Fruit fly (Drosophila melanogaster) whole organism, embryonic: Measurements from ENCODE around the gene PMP34.
A peak's percentile ranks its signal among the peaks of the same experiment; 100 is the strongest.

ENCODE experiments used
- Adf1 ChIP-seq: fragments of 200-800 bp; sonication (Bioruptor generic); IDR thresholded peaks from 2 replicates; pipeline ENCODE4 v1.3.6; 2022; ENCODE audit warnings: missing biosample characterization, missing genetic modification characterization
- B-H1 ChIP-seq: fragments of 200-800 bp; sonication (Bioruptor generic); IDR thresholded peaks from 3 replicates; pipeline ENCODE4 v1.3.6; 2022; ENCODE audit warnings: missing biosample characterization, missing genetic modification characterization
- BEAF-32 ChIP-seq: fragments of 200-800 bp; sonication (Bioruptor generic); optimal IDR thresholded peaks from 3 replicates; lab custom pipeline; 2017; ENCODE audit warnings: missing biosample characterization, missing genetic modification characterization, mild to moderate bottlenecking, moderate library complexity, missing genetic modification reagents
- CG1024 ChIP-seq: fragments of 200-800 bp; sonication (Bioruptor generic); IDR thresholded peaks from 2 replicates; pipeline ENCODE4 v1.3.6; 2022; ENCODE audit warnings: missing biosample characterization, missing genetic modification characterization
- CG12219 ChIP-seq: fragments of 200-800 bp; sonication (Bioruptor generic); optimal IDR thresholded peaks from 3 replicates; lab custom pipeline; 2018; ENCODE audit warnings: missing biosample characterization, mild to moderate bottlenecking, missing genetic modification characterization
- CG13624 ChIP-seq: fragments of 200-800 bp; sonication (Bioruptor generic); optimal IDR thresholded peaks from 2 replicates; lab custom pipeline; 2016; ENCODE audit warnings: missing biosample characterization, missing genetic modification characterization
- CG15269 ChIP-seq: fragments of 200-800 bp; sonication (Bioruptor generic); optimal IDR thresholded peaks from 2 replicates; lab custom pipeline; 2018; ENCODE audit warnings: missing biosample characterization, mild to moderate bottlenecking, missing genetic modification characterization, moderate library complexity
- CG15601 ChIP-seq: fragments of 200-800 bp; sonication (Bioruptor generic); optimal IDR thresholded peaks from 3 replicates; lab custom pipeline; 2019; ENCODE audit warnings: missing biosample characterization, mild to moderate bottlenecking, missing genetic modification characterization, moderate library complexity
- CG15696 ChIP-seq: fragments of 200-800 bp; sonication (Bioruptor generic); optimal IDR thresholded peaks from 2 replicates; lab custom pipeline; 2019; ENCODE audit warnings: missing biosample characterization, mild to moderate bottlenecking, missing genetic modification characterization, moderate library complexity
- CG17186 ChIP-seq: fragments of 200-800 bp; sonication (Bioruptor generic); optimal IDR thresholded peaks from 3 replicates; lab custom pipeline; 2017; ENCODE audit warnings: missing biosample characterization, missing genetic modification reagents, missing genetic modification characterization
- CG1832 ChIP-seq: fragments of 200-800 bp; sonication (Bioruptor generic); optimal IDR thresholded peaks from 2 replicates; lab custom pipeline; 2017; ENCODE audit warnings: missing biosample characterization, mild to moderate bottlenecking, missing genetic modification characterization, inconsistent platforms
- CG2129 ChIP-seq: fragments of 200-800 bp; sonication (Bioruptor generic); IDR thresholded peaks from 2 replicates; pipeline ENCODE4 v1.3.6; 2022; ENCODE audit warnings: missing biosample characterization, missing genetic modification characterization; ENCODE audit not compliant: partially characterized antibody
- CG2889 ChIP-seq: fragments of 200-800 bp; sonication (Bioruptor generic); IDR thresholded peaks from 3 replicates; pipeline ENCODE4 v1.3.6; 2022; ENCODE audit warnings: missing biosample characterization, missing genetic modification characterization
- CG32532 ChIP-seq: fragments of 200-800 bp; sonication (Bioruptor generic); IDR thresholded peaks from 2 replicates; pipeline ENCODE4 v1.3.6; 2022; ENCODE audit warnings: missing biosample characterization, missing genetic modification characterization
- CG33213 ChIP-seq: fragments of 200-800 bp; sonication (Bioruptor generic); optimal IDR thresholded peaks from 3 replicates; lab custom pipeline; 2016; ENCODE audit warnings: missing biosample characterization, missing genetic modification characterization
- CG4424 ChIP-seq: fragments of 200-800 bp; sonication (Bioruptor generic); optimal IDR thresholded peaks from 3 replicates; lab custom pipeline; 2016; ENCODE audit warnings: missing biosample characterization, missing genetic modification characterization
- CG7786 ChIP-seq: fragments of 200-800 bp; sonication (Bioruptor generic); optimal IDR thresholded peaks from 2 replicates; lab custom pipeline; 2016; ENCODE audit warnings: missing biosample characterization, missing genetic modification characterization
- CG8089 ChIP-seq: fragments of 200-800 bp; sonication (Bioruptor generic); optimal IDR thresholded peaks from 3 replicates; lab custom pipeline; 2016; ENCODE audit warnings: missing biosample characterization, missing genetic modification characterization
- CG9609 ChIP-seq: fragments of 200-800 bp; sonication (Bioruptor generic); optimal IDR thresholded peaks from 3 replicates; lab custom pipeline; 2016; ENCODE audit warnings: missing biosample characterization, missing genetic modification characterization
- CG9727 ChIP-seq: fragments of 200-800 bp; sonication (Bioruptor generic); optimal IDR thresholded peaks from 3 replicates; lab custom pipeline; 2017; ENCODE audit warnings: missing biosample characterization, mild to moderate bottlenecking, missing genetic modification characterization
- CTCF ChIP-seq: fragments of 200-800 bp; sonication (Bioruptor generic); optimal IDR thresholded peaks from 2 replicates; lab custom pipeline; 2017; ENCODE audit warnings: missing biosample characterization, mild to moderate bottlenecking, missing genetic modification characterization, moderate library complexity
- Dip3 ChIP-seq: fragments of 200-800 bp; sonication (Bioruptor generic); optimal IDR thresholded peaks from 3 replicates; lab custom pipeline; 2016; ENCODE audit warnings: missing biosample characterization, missing genetic modification characterization
- H2.0 ChIP-seq: fragments of 200-800 bp; sonication (Bioruptor generic); IDR thresholded peaks from 2 replicates; pipeline ENCODE4 v1.3.6; 2022; ENCODE audit warnings: missing biosample characterization, missing genetic modification characterization
- HmgD ChIP-seq: fragments of 200-800 bp; sonication (Bioruptor generic); optimal IDR thresholded peaks from 3 replicates; lab custom pipeline; 2016; ENCODE audit warnings: missing biosample characterization, missing genetic modification characterization
- Hr3 ChIP-seq: fragments of 200-800 bp; sonication (Bioruptor generic); optimal IDR thresholded peaks from 3 replicates; lab custom pipeline; 2016; ENCODE audit warnings: missing biosample characterization, missing genetic modification characterization
- Hsf ChIP-seq: fragments of 200-800 bp; sonication (Bioruptor generic); optimal IDR thresholded peaks from 3 replicates; lab custom pipeline; 2016; ENCODE audit warnings: missing biosample characterization, missing genetic modification characterization
- Med ChIP-seq: fragments of 200-800 bp; sonication (Bioruptor generic); peaks from one replicate; lab custom pipeline; 2016; ENCODE audit warnings: missing biosample characterization, missing genetic modification characterization, mild to moderate bottlenecking, inconsistent platforms, moderate library complexity
- NFAT ChIP-seq: fragments of 200-800 bp; sonication (Bioruptor generic); IDR thresholded peaks from 2 replicates; pipeline ENCODE4 v1.3.6; 2022; ENCODE audit warnings: missing biosample characterization, missing genetic modification characterization
- Ravus ChIP-seq: fragments of 200-800 bp; sonication (Bioruptor generic); IDR thresholded peaks from 2 replicates; pipeline ENCODE4 v1.3.6; 2022; ENCODE audit warnings: missing biosample characterization, missing genetic modification characterization
- Side ChIP-seq: fragments of 200-800 bp; sonication (Bioruptor generic); optimal IDR thresholded peaks from 2 replicates; lab custom pipeline; 2016; ENCODE audit warnings: missing biosample characterization, missing genetic modification characterization
- Sin3A ChIP-seq: fragments of >200 bp; optimal IDR thresholded peaks from 2 replicates; lab custom pipeline; 2018
- Xbp1 ChIP-seq: fragments of 200-800 bp; sonication (Bioruptor generic); optimal IDR thresholded peaks from 3 replicates; lab custom pipeline; 2016; ENCODE audit warnings: missing biosample characterization, mild to moderate bottlenecking, missing genetic modification characterization
- ab ChIP-seq: fragments of 200-800 bp; sonication (Bioruptor generic); optimal IDR thresholded peaks from 2 replicates; lab custom pipeline; 2016; ENCODE audit warnings: missing biosample characterization, missing genetic modification characterization
- amos ChIP-seq: fragments of 200-800 bp; sonication (Bioruptor generic); IDR thresholded peaks from 2 replicates; pipeline ENCODE4 v1.3.6; 2022; ENCODE audit warnings: missing biosample characterization, missing genetic modification characterization; ENCODE audit not compliant: partially characterized antibody
- ase ChIP-seq: fragments of 200-800 bp; sonication (Bioruptor generic); IDR thresholded peaks from 3 replicates; pipeline ENCODE4 v1.3.6; 2022; ENCODE audit warnings: missing biosample characterization, missing genetic modification characterization
- cas ChIP-seq: fragments of 200-800 bp; sonication (Bioruptor generic); IDR thresholded peaks from 2 replicates; pipeline ENCODE4 v1.3.6; 2022; ENCODE audit warnings: missing biosample characterization, missing genetic modification characterization
- croc ChIP-seq: fragments of 200-800 bp; sonication (Bioruptor generic); conservative IDR thresholded peaks from 3 replicates; pipeline ENCODE4 v1.3.6; 2022; ENCODE audit warnings: missing biosample characterization, missing genetic modification characterization
- dm ChIP-seq: fragments of 200-800 bp; sonication (Bioruptor generic); optimal IDR thresholded peaks from 3 replicates; lab custom pipeline; 2016; ENCODE audit warnings: missing biosample characterization, missing genetic modification characterization
- dmrt99B ChIP-seq: fragments of 200-800 bp; sonication (Bioruptor generic); optimal IDR thresholded peaks from 2 replicates; lab custom pipeline; 2018; ENCODE audit warnings: missing biosample characterization, mild to moderate bottlenecking, missing genetic modification characterization, moderate library complexity
- fd96Cb ChIP-seq: fragments of 200-800 bp; sonication (Bioruptor generic); optimal IDR thresholded peaks from 2 replicates; lab custom pipeline; 2018; ENCODE audit warnings: missing biosample characterization, mild to moderate bottlenecking, missing genetic modification characterization, moderate library complexity
- gcm ChIP-seq: fragments of 200-800 bp; sonication (Bioruptor generic); optimal IDR thresholded peaks from 2 replicates; lab custom pipeline; 2019; ENCODE audit warnings: missing biosample characterization, mild to moderate bottlenecking, missing genetic modification characterization, moderate library complexity
- gcm2 ChIP-seq: fragments of 200-800 bp; sonication (Bioruptor generic); optimal IDR thresholded peaks from 2 replicates; lab custom pipeline; 2016; ENCODE audit warnings: missing biosample characterization, missing genetic modification characterization
- grau ChIP-seq: fragments of 200-800 bp; optimal IDR thresholded peaks from 3 replicates; lab custom pipeline; 2019; ENCODE audit warnings: missing biosample characterization, mild to moderate bottlenecking, missing genetic modification characterization, moderate library complexity
- jing ChIP-seq: fragments of 200-800 bp; sonication (Bioruptor generic); optimal IDR thresholded peaks from 2 replicates; lab custom pipeline; 2018; ENCODE audit warnings: missing biosample characterization, mild to moderate bottlenecking, missing genetic modification characterization
- kah ChIP-seq: fragments of 200-800 bp; sonication (Bioruptor generic); optimal IDR thresholded peaks from 2 replicates; lab custom pipeline; 2018; ENCODE audit warnings: missing biosample characterization, mild to moderate bottlenecking, missing genetic modification characterization
- lilli ChIP-seq: fragments of 200-800 bp; sonication (Bioruptor generic); optimal IDR thresholded peaks from 3 replicates; lab custom pipeline; 2016; ENCODE audit warnings: missing biosample characterization, missing genetic modification characterization
- oc ChIP-seq: fragments of 200-800 bp; sonication (Bioruptor generic); optimal IDR thresholded peaks from 2 replicates; lab custom pipeline; 2018; ENCODE audit warnings: missing biosample characterization, mild to moderate bottlenecking, missing genetic modification characterization, moderate library complexity
- pfk ChIP-seq: fragments of 200-800 bp; sonication (Bioruptor generic); optimal IDR thresholded peaks from 2 replicates; lab custom pipeline; 2018; ENCODE audit warnings: missing biosample characterization, mild to moderate bottlenecking, missing genetic modification characterization, moderate library complexity
- sna ChIP-seq: fragments of 200-800 bp; sonication (Bioruptor generic); IDR thresholded peaks from 2 replicates; pipeline ENCODE4 v1.3.6; 2022; ENCODE audit warnings: missing biosample characterization, missing genetic modification characterization; ENCODE audit not compliant: partially characterized antibody
- sqz ChIP-seq: fragments of 200-800 bp; sonication (Bioruptor generic); optimal IDR thresholded peaks from 3 replicates; lab custom pipeline; 2018; ENCODE audit warnings: missing biosample characterization, mild to moderate bottlenecking, missing genetic modification characterization
- tgo ChIP-seq: fragments of 200-800 bp; sonication (Bioruptor generic); IDR thresholded peaks from 3 replicates; pipeline ENCODE4 v1.3.6; 2022; ENCODE audit warnings: missing biosample characterization, missing genetic modification characterization
- yki ChIP-seq: fragments of >200 bp; optimal IDR thresholded peaks from 3 replicates; lab custom pipeline; 2018
- z ChIP-seq: fragments of 200-800 bp; sonication (Bioruptor generic); IDR thresholded peaks from 3 replicates; pipeline ENCODE4 v1.3.6; 2022; ENCODE audit warnings: missing biosample characterization, missing genetic modification characterization

The PMP34 gene

dm6 chr3L:4313299-4313698, 5.3 kb upstream of the PMP34 start, which contains the start of gene Claspin (continued):
- TF ChIP-seq CG15269 (no peak), gcm2 (GFP tag; lab: Kevin White, UChicago) (no peak), CG12219 (GFP tag; lab: Kevin White, UChicago) (no peak), CG4424 (GFP tag; lab: Kevin White, UChicago) (no peak), cas (GFP tag; lab: Robert Waterston, UW) (no peak; the same call in 1 of the 2 replicates), CG2129 (no peak), B-H1 (GFP tag; lab: Robert Waterston, UW) (no peak), CG33213 (peak; percentile 45), ase (no peak), sqz (no peak), CG2889 (GFP tag; lab: Robert Waterston, UW) (no peak), dmrt99B (no peak), z (no peak), kah (GFP tag; lab: Kevin White, UChicago) (no peak), CG13624 (GFP tag; lab: Kevin White, UChicago) (peak; percentile 61), Xbp1 (GFP tag; lab: Kevin White, UChicago) (peak; percentile 52), amos (GFP tag; lab: Robert Waterston, UW) (peak; percentile 74), CG1832 (GFP tag; lab: Kevin White, UChicago) (no peak), CG15696 (tag; lab: Kevin White, UChicago) (no peak), Side (GFP tag; lab: Kevin White, UChicago) (peak; percentile 61), CG7786 (GFP tag; lab: Kevin White, UChicago) (peak; percentile 62), CG15601 (tag; lab: Kevin White, UChicago) (peak; percentile 53), H2.0 (GFP tag; lab: Robert Waterston, UW) (peak; percentile 17; the same call in 1 of the 2 replicates), CG8089 (GFP tag; lab: Kevin White, UChicago) (peak; percentile 33), CTCF (GFP tag; lab: Kevin White, UChicago) (peak; percentile 44), fd96Cb (tag; lab: Kevin White, UChicago) (no peak), Adf1 (no peak), tgo (no peak), CG1024 (GFP tag; lab: Robert Waterston, UW) (no peak), gcm (GFP tag; lab: Kevin White, UChicago) (peak; percentile 94), CG17186 (GFP tag; lab: Kevin White, UChicago) (no peak), CG9727 (GFP tag; lab: Kevin White, UChicago) (no peak), Dip3 (GFP tag; lab: Kevin White, UChicago) (peak; percentile 58), Sin3A (lab: Kevin White, UChicago) (no peak), yki (lab: Kevin White, UChicago) (no peak), Hr3 (GFP tag; lab: Kevin White, UChicago) (peak; percentile 45), BEAF-32 (GFP tag; lab: Kevin White, UChicago) (peak; percentile 30), sna (no peak), Hsf (peak; percentile 44), CG32532 (GFP tag; lab: Robert Waterston, UW) (no peak; the same call in 1 of the 2 replicates), CG9609 (GFP tag; lab: Kevin White, UChicago) (peak; percentile 23), pfk (GFP tag; lab: Kevin White, UChicago) (no peak), HmgD (GFP tag; lab: Kevin White, UChicago) (peak; percentile 58), dm (peak; percentile 22), grau (tag; lab: Kevin White, UChicago) (peak; percentile 32), ab (no peak), Med (peak; percentile 95), lilli (GFP tag; lab: Kevin White, UChicago) (peak; percentile 65), oc (tag; lab: Kevin White, UChicago) (no peak), NFAT (GFP tag; lab: Robert Waterston, UW) (peak; percentile 31; the same call in 1 of the 2 replicates), croc (GFP tag; lab: Robert Waterston, UW) (no peak), jing (GFP tag; lab: Kevin White, UChicago) (no peak), Ravus (GFP tag; lab: Robert Waterston, UW) (no peak)
